Worm (Caenorhabditis elegans): ENCODE measurements around the gene ndus-8.

The ndus-8 gene

DNA sequence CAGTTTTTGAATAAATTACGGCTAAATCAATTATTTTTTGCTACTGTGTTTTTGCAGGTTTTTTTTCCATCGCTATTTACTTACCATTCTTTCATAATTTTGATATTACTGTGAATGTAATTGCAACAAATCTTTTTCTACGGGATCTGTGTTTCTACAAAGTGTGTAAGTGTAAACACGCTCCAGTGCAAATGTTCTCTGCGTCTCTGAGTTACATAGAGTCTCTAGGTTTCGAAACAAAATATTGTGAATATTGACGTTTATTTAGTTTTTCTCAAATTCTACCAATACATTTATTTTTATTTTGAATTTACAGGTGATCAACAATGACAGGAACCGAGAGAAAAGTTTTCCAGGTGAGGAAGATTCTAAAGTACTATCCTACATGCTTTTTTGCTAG, 50.0 kb downstream of the ndus-8 start, which contains the start of gene yju-2 (continued):
- no peak for TF ChIP-seq pax-3 (tag; optimal IDR thresholded peaks at IDR 0.05)
- no peak for TF ChIP-seq ces-1 (GFP tag; optimal IDR thresholded peaks at IDR 0.05)
- no peak for TF ChIP-seq nhr-28 (tag; optimal IDR thresholded peaks at IDR 0.05)
- no peak for TF ChIP-seq aly-2 (tag; optimal IDR thresholded peaks at IDR 0.05)

Data from whole organism, L1 larva.